Fruit fly (Drosophila melanogaster) whole organism: ENCODE measurements around the gene CG43448.

ENCODE experiments used
- CG8478 ChIP-seq: fragments of >200 bp; optimal IDR thresholded peaks from 2 replicates; lab custom pipeline; 2018; ENCODE audit warnings: inconsistent platforms
- EcR ChIP-seq, 2 experiments: fragments of >200 bp; optimal IDR thresholded peaks; 2 replicates each; lab custom pipeline; 2017; ENCODE audit warnings: missing biosample characterization in 2 of 2, missing genetic modification characterization in 2 of 2, missing genetic modification reagents in 2 of 2
- psq ChIP-seq: fragments of >200 bp; optimal IDR thresholded peaks from 2 replicates; lab custom pipeline; 2017
- usp ChIP-seq: fragments of >200 bp; optimal IDR thresholded peaks from 2 replicates; lab custom pipeline; 2017; ENCODE audit warnings: missing biosample characterization, missing genetic modification characterization, mixed read lengths

- TF ChIP-seq usp (no peak), psq (no peak), CG8478 (lab: Kevin White, UChicago) (no peak), EcR (GFP tag; optimal IDR thresholded peaks at IDR 0.05; lab: Kevin White, UChicago) (no peak)
These were observed 15.3 kb downstream of the CG43448 start for dm6 chr3R:30222236-30222635.
